Fruit fly (Drosophila melanogaster): ENCODE measurements around the gene Mur11Da.

The Mur11Da gene

DNA sequence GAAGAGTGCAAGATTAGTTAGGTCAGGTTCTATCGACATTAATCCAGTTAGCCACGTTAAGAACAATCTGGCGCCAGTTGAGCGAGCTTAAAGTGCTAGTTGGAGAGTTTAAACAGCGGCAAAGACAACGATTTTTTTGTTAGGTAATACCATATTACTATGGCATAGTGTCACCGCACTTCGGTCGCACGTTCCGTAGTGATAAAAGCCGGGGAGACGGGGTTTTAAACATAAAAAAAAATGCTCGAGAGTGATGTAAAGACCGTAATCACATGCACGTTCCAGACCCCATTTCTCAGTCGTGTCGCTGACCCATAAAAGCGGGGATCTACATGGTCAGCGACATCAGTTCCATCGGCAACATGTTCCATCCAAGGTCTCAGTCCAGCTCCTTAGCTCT lies 8.8 kb upstream of the Mur11Da start, which contains the start of gene CG32642:
Gene CG32642, plus strand, starts transcription at position 301 of the 400 bp plus-strand sequence.
- no peak for TF ChIP-seq CG7045 (GFP tag; optimal IDR thresholded peaks at IDR 0.05)
- TF ChIP-seq CG1620 (GFP tag; optimal IDR thresholded peaks at IDR 0.05), result no peak
- no peak for TF ChIP-seq toe (GFP tag; optimal IDR thresholded peaks at IDR 0.05)
- no peak for TF ChIP-seq Clk (GFP tag; optimal IDR thresholded peaks at IDR 0.05)
- no peak for TF ChIP-seq bab1 (GFP tag; optimal IDR thresholded peaks at IDR 0.05)
- no peak for TF ChIP-seq CG33017 (tag; optimal IDR thresholded peaks at IDR 0.05)
- no peak for TF ChIP-seq CG5204 (GFP tag; optimal IDR thresholded peaks at IDR 0.05)
- TF ChIP-seq CG7101 (tag; optimal IDR thresholded peaks at IDR 0.05), result no peak
- no peak for TF ChIP-seq pad (GFP tag; optimal IDR thresholded peaks at IDR 0.05)
- no peak for TF ChIP-seq CG14711 (tag; optimal IDR thresholded peaks at IDR 0.05)
- TF ChIP-seq cic (GFP tag; optimal IDR thresholded peaks at IDR 0.05), result no peak
- no peak for TF ChIP-seq Hr96 (GFP tag; optimal IDR thresholded peaks at IDR 0.05)
- no peak for TF ChIP-seq kay (GFP tag; ENCODE audit: borderline replicate concordance)

DNA sequence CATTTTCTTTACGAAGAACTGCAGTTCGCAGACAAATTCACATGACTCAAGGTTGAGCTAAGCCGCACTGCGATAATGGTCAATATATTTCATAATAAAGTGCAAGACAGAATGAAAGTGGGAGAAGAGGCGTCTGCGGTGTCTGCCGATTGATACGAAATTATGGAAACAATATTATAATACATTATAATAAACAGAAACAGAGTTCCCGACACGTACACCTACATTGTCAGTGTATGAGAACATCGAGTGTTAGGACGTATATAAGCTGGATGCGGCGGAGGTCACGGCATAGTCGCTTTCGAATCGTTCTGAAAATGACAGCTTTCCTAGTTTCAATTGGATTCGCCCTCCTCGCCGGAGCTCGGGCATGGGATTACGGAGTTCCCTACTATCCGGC lies 2.7 kb downstream of the Mur11Da start, which contains the start of gene CG15721:
Gene CG15721, plus strand, starts transcription at position 301 of the 400 bp plus-strand sequence.
- TF ChIP-seq kay (GFP tag; ENCODE audit: borderline replicate concordance) (no peak), CG11617 (GFP tag; optimal IDR thresholded peaks at IDR 0.05) (no peak), CG1620 (GFP tag; optimal IDR thresholded peaks at IDR 0.05) (no peak), Hr96 (GFP tag; optimal IDR thresholded peaks at IDR 0.05) (no peak), tj (GFP tag; optimal IDR thresholded peaks at IDR 0.05) (no peak), CG5204 (GFP tag; optimal IDR thresholded peaks at IDR 0.05) (no peak), CG12768 (GFP tag; optimal IDR thresholded peaks at IDR 0.05) (no peak), bab1 (GFP tag; optimal IDR thresholded peaks at IDR 0.05) (no peak), CG7101 (tag; optimal IDR thresholded peaks at IDR 0.05) (no peak), Clk (GFP tag; optimal IDR thresholded peaks at IDR 0.05) (no peak), cnc (optimal IDR thresholded peaks at IDR 0.05) (no peak), toe (GFP tag; optimal IDR thresholded peaks at IDR 0.05) (no peak), pad (GFP tag; optimal IDR thresholded peaks at IDR 0.05) (no peak), Crg-1 (GFP tag; optimal IDR thresholded peaks at IDR 0.05) (no peak), Mnt (GFP tag; optimal IDR thresholded peaks at IDR 0.05) (no peak), CG14711 (tag; optimal IDR thresholded peaks at IDR 0.05) (no peak), cic (GFP tag; optimal IDR thresholded peaks at IDR 0.05) (no peak), ovo (GFP tag; optimal IDR thresholded peaks at IDR 0.05) (no peak), CG7045 (GFP tag; optimal IDR thresholded peaks at IDR 0.05) (no peak), CG33017 (tag; optimal IDR thresholded peaks at IDR 0.05) (no peak)

DNA sequence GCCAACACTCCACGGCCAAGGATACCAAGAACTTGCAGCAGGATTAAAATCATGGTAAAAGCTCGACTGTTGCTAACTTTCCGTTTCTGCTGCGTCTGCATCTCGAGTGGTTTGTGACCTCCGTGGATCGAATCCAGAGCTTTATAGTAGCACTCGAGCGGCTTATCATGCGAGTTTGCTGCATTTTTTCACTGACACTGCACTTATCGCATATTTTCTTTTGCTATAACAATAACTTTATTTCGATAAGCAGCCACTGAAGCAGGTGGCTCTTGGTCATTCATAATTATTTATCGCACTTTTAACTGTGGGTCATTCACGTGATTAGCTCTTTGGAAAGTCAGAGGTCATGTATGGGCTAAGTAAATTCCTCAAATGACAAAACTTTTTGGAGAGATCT lies 8.4 kb downstream of the Mur11Da start, which contains the start of gene CG12716:
Gene CG12716, minus strand, starts transcription at position 101 of the 400 bp plus-strand sequence.
- no peak for TF ChIP-seq tj (GFP tag; optimal IDR thresholded peaks at IDR 0.05)
- no peak for TF ChIP-seq kay (GFP tag; ENCODE audit: borderline replicate concordance)

DNA sequence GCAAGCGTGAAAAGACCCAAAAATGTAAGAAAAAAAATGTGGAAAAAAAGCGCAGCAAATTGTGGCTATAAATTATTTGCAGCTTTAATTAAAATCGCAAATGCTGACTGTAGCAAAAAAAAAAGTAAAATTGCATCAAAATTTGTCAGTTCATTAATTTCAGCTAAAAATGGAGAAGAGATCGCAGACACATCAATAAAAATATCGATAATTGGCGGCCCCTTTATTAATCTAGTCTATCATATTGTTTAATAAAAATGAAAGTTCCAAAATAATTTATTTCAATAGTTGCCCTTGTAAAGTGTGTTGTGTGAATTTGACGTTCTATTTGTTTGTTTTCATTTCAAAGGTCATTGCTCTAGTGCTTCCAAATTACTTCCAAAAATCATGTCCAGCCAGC lies 16.5 kb downstream of the Mur11Da start, which contains the start of gene CG32643:
Gene CG32643, plus strand, starts transcription at position 301 of the 400 bp plus-strand sequence.
- TF ChIP-seq Hr96 (GFP tag; optimal IDR thresholded peaks at IDR 0.05) (no peak), cnc (optimal IDR thresholded peaks at IDR 0.05) (no peak), tj (GFP tag; optimal IDR thresholded peaks at IDR 0.05) (peak; percentile 1)

DNA sequence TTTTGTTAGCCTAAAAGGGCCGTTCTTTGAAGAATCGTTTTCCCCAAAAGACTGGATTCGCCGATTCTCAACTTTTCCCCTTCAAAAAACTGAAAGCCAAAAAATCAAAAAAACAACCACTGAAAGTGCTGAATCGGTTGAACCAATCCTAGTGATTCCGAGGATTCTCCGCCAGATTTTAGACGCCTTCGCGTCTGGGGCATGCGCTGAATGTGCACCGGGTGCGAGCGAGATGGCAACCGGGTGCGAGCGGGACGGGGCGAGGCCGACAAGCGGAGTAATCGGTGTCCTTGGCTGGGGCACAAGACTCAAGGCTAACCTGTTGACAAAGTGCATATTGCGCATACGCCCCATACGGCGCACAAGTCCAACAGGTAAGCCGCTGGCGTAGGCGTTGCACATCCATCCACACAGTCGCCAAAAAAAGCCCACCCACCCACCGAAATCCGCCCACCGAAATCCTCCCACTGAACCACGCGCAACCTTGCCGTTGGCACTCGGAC lies 19.3 kb downstream of the Mur11Da start:
- TF ChIP-seq pad (GFP tag; optimal IDR thresholded peaks at IDR 0.05), result peak; percentile 96
- no peak for TF ChIP-seq cic (GFP tag; optimal IDR thresholded peaks at IDR 0.05)
- TF ChIP-seq tj (GFP tag; optimal IDR thresholded peaks at IDR 0.05), result no peak

DNA sequence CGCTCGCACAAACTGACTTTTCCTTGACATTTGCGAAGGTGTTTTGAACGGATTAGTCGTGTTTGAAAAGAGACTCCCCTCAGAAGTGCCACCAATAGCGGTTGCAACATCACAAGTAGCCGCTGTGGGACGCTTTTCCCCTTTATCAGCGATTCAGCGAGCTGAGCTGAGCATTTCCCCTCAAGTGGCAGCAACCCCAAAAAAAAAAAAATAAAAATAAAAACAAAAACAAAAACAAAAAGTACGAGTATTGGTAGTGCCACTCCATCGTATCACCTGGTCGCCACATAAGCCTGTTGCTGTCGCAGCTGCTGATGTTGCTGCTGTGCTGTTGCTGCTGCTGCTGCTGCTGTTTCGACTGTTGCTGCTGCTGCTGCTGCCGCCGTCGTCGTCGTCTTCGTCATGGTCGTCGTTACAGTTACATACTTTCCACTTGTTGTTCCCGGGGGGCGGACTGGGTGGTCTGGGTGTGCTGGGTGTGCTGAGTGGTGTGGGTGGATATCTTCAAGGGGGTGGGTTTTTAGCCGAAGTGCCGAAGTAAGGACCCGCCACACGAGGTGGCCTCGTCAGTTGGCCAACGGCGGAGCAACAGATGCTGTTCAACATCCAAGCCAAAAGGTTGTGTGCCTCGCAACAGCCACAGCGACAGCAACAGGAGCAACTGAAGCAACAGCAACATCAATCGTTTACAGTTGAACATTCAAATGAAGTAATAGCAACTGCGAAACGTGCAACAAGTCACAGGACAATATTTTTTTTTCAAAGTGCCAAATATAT lies 20.5 kb downstream of the Mur11Da start, which contains the start of gene rsh:
Gene rsh, plus strand, starts transcription at position 591 of the 777 bp plus-strand sequence.
- peak; percentile 83 for TF ChIP-seq pad (GFP tag; optimal IDR thresholded peaks at IDR 0.05)
- no peak for TF ChIP-seq CG7101 (tag; optimal IDR thresholded peaks at IDR 0.05)

DNA sequence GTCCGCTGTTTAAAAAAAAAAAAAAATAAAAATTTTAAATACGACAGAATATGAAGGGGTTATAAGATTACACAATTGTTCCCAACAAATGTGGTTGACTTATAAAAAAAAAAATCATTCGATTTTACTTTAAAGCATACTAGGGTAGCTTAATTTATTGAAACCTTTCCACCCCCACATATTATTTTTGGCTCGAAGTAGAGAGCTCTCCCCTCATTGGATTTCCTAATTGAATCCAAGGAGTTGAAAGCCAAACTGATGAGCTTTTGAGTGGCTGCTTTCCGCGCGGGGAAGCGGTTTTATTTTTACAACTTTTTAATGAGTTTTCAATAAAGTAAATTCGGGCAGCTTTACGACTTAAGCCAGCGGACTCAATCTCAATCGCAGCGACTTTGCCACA lies 37.1 kb downstream of the Mur11Da start, which contains the start of gene CG15719:
Gene CG15719, minus strand, starts transcription at position 101 of the 400 bp plus-strand sequence.
- TF ChIP-seq cic (GFP tag; optimal IDR thresholded peaks at IDR 0.05) (no peak), CG1620 (GFP tag; optimal IDR thresholded peaks at IDR 0.05) (no peak), tj (GFP tag; optimal IDR thresholded peaks at IDR 0.05) (no peak), pad (GFP tag; optimal IDR thresholded peaks at IDR 0.05) (no peak), cnc (optimal IDR thresholded peaks at IDR 0.05) (no peak), CG11617 (GFP tag; optimal IDR thresholded peaks at IDR 0.05) (no peak), bab1 (GFP tag; optimal IDR thresholded peaks at IDR 0.05) (no peak), toe (GFP tag; optimal IDR thresholded peaks at IDR 0.05) (no peak), Mnt (GFP tag; optimal IDR thresholded peaks at IDR 0.05) (no peak), CG7101 (tag; optimal IDR thresholded peaks at IDR 0.05) (no peak), Hr96 (GFP tag; optimal IDR thresholded peaks at IDR 0.05) (no peak), kay (GFP tag; ENCODE audit: borderline replicate concordance) (no peak)

All from whole organism, adult.